Fruit fly (Drosophila melanogaster) whole organism, prepupa: ENCODE data around the gene CG42729.

Source experiments
- Blimp-1 ChIP-seq: fragments of 200-800 bp; sonication (Bioruptor generic); optimal IDR thresholded peaks from 3 replicates; lab custom pipeline; 2017; ENCODE audit warnings: missing biosample characterization, missing genetic modification characterization, mild to moderate bottlenecking, moderate library complexity, missing genetic modification reagents
- CG10631 ChIP-seq: fragments of 200-800 bp; sonication (Bioruptor generic); optimal IDR thresholded peaks from 2 replicates; lab custom pipeline; 2016; ENCODE audit warnings: missing biosample characterization, missing genetic modification characterization
- CG10669 ChIP-seq: fragments of 200-800 bp; sonication (Bioruptor generic); optimal IDR thresholded peaks from 3 replicates; lab custom pipeline; 2018; ENCODE audit warnings: missing biosample characterization, mild to moderate bottlenecking, missing genetic modification characterization, moderate library complexity
- CG11294 ChIP-seq: fragments of 200-800 bp; sonication (Bioruptor generic); IDR thresholded peaks from 2 replicates; pipeline ENCODE4 v1.3.6; 2022; ENCODE audit warnings: missing biosample characterization, missing genetic modification characterization
- CG11762 ChIP-seq: fragments of 200-800 bp; sonication (Bioruptor generic); optimal IDR thresholded peaks from 3 replicates; lab custom pipeline; 2016; ENCODE audit warnings: missing biosample characterization, missing genetic modification characterization; ENCODE audit not compliant: insufficient read depth
- CG11902 ChIP-seq: fragments of 200-800 bp; sonication (Bioruptor generic); optimal IDR thresholded peaks from 3 replicates; lab custom pipeline; 2016; ENCODE audit warnings: missing biosample characterization, missing genetic modification characterization
- CG15336 ChIP-seq: fragments of 200-800 bp; sonication (Bioruptor generic); IDR thresholded peaks from 2 replicates; pipeline ENCODE4 v1.3.6; 2022; ENCODE audit warnings: missing biosample characterization, missing genetic modification characterization
- CG1621 ChIP-seq: fragments of 200-800 bp; sonication (Bioruptor generic); optimal IDR thresholded peaks from 3 replicates; lab custom pipeline; 2018; ENCODE audit warnings: missing biosample characterization, mild to moderate bottlenecking, missing genetic modification characterization
- CG16779 ChIP-seq: fragments of 200-800 bp; sonication (Bioruptor generic); optimal IDR thresholded peaks from 3 replicates; lab custom pipeline; 2017; ENCODE audit warnings: missing biosample characterization, mild to moderate bottlenecking, missing genetic modification characterization
- CG3032 ChIP-seq: fragments of 200-800 bp; optimal IDR thresholded peaks from 2 replicates; lab custom pipeline; 2019; ENCODE audit warnings: missing biosample characterization, mild to moderate bottlenecking, missing genetic modification characterization, moderate library complexity
- CG34406 ChIP-seq: fragments of 200-800 bp; sonication (Bioruptor generic); optimal IDR thresholded peaks from 3 replicates; lab custom pipeline; 2016; ENCODE audit warnings: missing biosample characterization, missing genetic modification characterization
- CG3919 ChIP-seq: fragments of 200-800 bp; sonication (Bioruptor generic); optimal IDR thresholded peaks from 3 replicates; lab custom pipeline; 2016; ENCODE audit warnings: missing biosample characterization, missing genetic modification characterization
- CG4318 ChIP-seq: fragments of 200-800 bp; sonication (Bioruptor generic); optimal IDR thresholded peaks from 3 replicates; lab custom pipeline; 2017; ENCODE audit warnings: missing biosample characterization, mild to moderate bottlenecking, missing genetic modification characterization
- CG6163 ChIP-seq: fragments of 200-800 bp; sonication (Bioruptor generic); IDR thresholded peaks from 3 replicates; pipeline ENCODE4 v1.3.6; 2022; ENCODE audit warnings: missing biosample characterization, missing genetic modification characterization
- CG6808 ChIP-seq: fragments of 200-800 bp; sonication (Bioruptor generic); optimal IDR thresholded peaks from 3 replicates; lab custom pipeline; 2017; ENCODE audit warnings: missing biosample characterization, missing genetic modification characterization, mild to moderate bottlenecking, moderate library complexity, missing genetic modification reagents
- CG6854 ChIP-seq: fragments of 200-800 bp; sonication (Bioruptor generic); optimal IDR thresholded peaks from 2 replicates; lab custom pipeline; 2017; ENCODE audit warnings: missing biosample characterization, mild to moderate bottlenecking, missing genetic modification characterization
- CG7368 ChIP-seq: fragments of 200-800 bp; sonication (Bioruptor generic); optimal IDR thresholded peaks from 3 replicates; lab custom pipeline; 2016; ENCODE audit warnings: missing biosample characterization, missing genetic modification characterization
- CG8319 ChIP-seq: fragments of 200-800 bp; sonication (Bioruptor generic); optimal IDR thresholded peaks from 3 replicates; lab custom pipeline; 2016; ENCODE audit warnings: missing biosample characterization, missing genetic modification characterization
- CG8632 ChIP-seq: fragments of 200-800 bp; sonication (Bioruptor generic); optimal IDR thresholded peaks from 3 replicates; lab custom pipeline; 2016; ENCODE audit warnings: missing biosample characterization, missing genetic modification characterization
- CG9139 ChIP-seq: fragments of 200-800 bp; sonication (Bioruptor generic); optimal IDR thresholded peaks from 3 replicates; lab custom pipeline; 2017; ENCODE audit warnings: missing biosample characterization, mild to moderate bottlenecking, missing genetic modification characterization
- Eip75B ChIP-seq: fragments of 200-800 bp; sonication (Bioruptor generic); optimal IDR thresholded peaks from 3 replicates; lab custom pipeline; 2016; ENCODE audit warnings: missing biosample characterization, missing genetic modification characterization
- Eip78C ChIP-seq: fragments of 200-800 bp; sonication (Bioruptor generic); peaks from one replicate; lab custom pipeline; 2016; ENCODE audit warnings: missing biosample characterization, missing genetic modification characterization
- Eip93F ChIP-seq: fragments of 200-800 bp; sonication (Bioruptor generic); optimal IDR thresholded peaks from 2 replicates; lab custom pipeline; 2016; ENCODE audit warnings: missing biosample characterization, mild to moderate bottlenecking, missing genetic modification characterization
- Ets21C ChIP-seq: fragments of 200-800 bp; sonication (Bioruptor generic); optimal IDR thresholded peaks from 3 replicates; lab custom pipeline; 2016; ENCODE audit warnings: missing biosample characterization, missing genetic modification characterization
- Ets96B ChIP-seq: fragments of 200-800 bp; optimal IDR thresholded peaks from 2 replicates; lab custom pipeline; 2019; ENCODE audit warnings: missing biosample characterization, mild to moderate bottlenecking, missing genetic modification characterization, moderate library complexity
- Gug ChIP-seq: fragments of 200-800 bp; sonication (Bioruptor generic); IDR thresholded peaks from 2 replicates; pipeline ENCODE4 v1.3.6; 2022; ENCODE audit warnings: missing biosample characterization, missing genetic modification characterization
- Hr38 ChIP-seq: sonication (Bioruptor generic); optimal IDR thresholded peaks from 2 replicates; lab custom pipeline; 2016; ENCODE audit warnings: missing biosample characterization, missing genetic modification characterization
- Hr39 ChIP-seq: fragments of 200-800 bp; sonication (Bioruptor generic); optimal IDR thresholded peaks from 2 replicates; lab custom pipeline; 2016; ENCODE audit warnings: missing biosample characterization, missing genetic modification characterization
- Hr4 ChIP-seq: fragments of 200-800 bp; sonication (Bioruptor generic); optimal IDR thresholded peaks from 3 replicates; lab custom pipeline; 2016; ENCODE audit warnings: missing biosample characterization, missing genetic modification characterization
- Lpt ChIP-seq: fragments of 200-800 bp; sonication (Bioruptor generic); optimal IDR thresholded peaks from 3 replicates; lab custom pipeline; 2016; ENCODE audit warnings: missing biosample characterization, missing genetic modification characterization
- Met ChIP-seq: fragments of 200-800 bp; sonication (Bioruptor generic); optimal IDR thresholded peaks from 3 replicates; lab custom pipeline; 2016; ENCODE audit warnings: missing biosample characterization, missing genetic modification characterization
- OdsH ChIP-seq: fragments of 200-800 bp; sonication (Bioruptor generic); optimal IDR thresholded peaks from 3 replicates; lab custom pipeline; 2016; ENCODE audit warnings: missing biosample characterization, missing genetic modification characterization
- Smox ChIP-seq: fragments of 200-800 bp; sonication (Bioruptor generic); optimal IDR thresholded peaks from 3 replicates; lab custom pipeline; 2016; ENCODE audit warnings: missing biosample characterization, missing genetic modification characterization
- Sox102F ChIP-seq: fragments of 200-800 bp; sonication (Bioruptor generic); optimal IDR thresholded peaks from 2 replicates; lab custom pipeline; 2016; ENCODE audit warnings: missing biosample characterization, mild to moderate bottlenecking, missing genetic modification characterization
- Sox14 ChIP-seq: fragments of 200-800 bp; sonication (Bioruptor generic); optimal IDR thresholded peaks from 3 replicates; lab custom pipeline; 2016; ENCODE audit warnings: missing biosample characterization, missing genetic modification characterization
- Sox15 ChIP-seq: fragments of 200-800 bp; sonication (Bioruptor generic); optimal IDR thresholded peaks from 3 replicates; lab custom pipeline; 2016; ENCODE audit warnings: missing biosample characterization, missing genetic modification characterization
- achi ChIP-seq: fragments of 200-800 bp; sonication (Bioruptor generic); optimal IDR thresholded peaks from 3 replicates; lab custom pipeline; 2016; ENCODE audit warnings: missing biosample characterization, missing genetic modification characterization
- acj6 ChIP-seq: fragments of 200-800 bp; sonication (Bioruptor generic); optimal IDR thresholded peaks from 3 replicates; lab custom pipeline; 2016; ENCODE audit warnings: missing biosample characterization, missing genetic modification characterization
- cyc ChIP-seq: fragments of 200-800 bp; sonication (Bioruptor generic); optimal IDR thresholded peaks from 3 replicates; lab custom pipeline; 2016; ENCODE audit warnings: missing biosample characterization, missing genetic modification characterization
- dsx ChIP-seq: fragments of 200-800 bp; optimal IDR thresholded peaks from 3 replicates; lab custom pipeline; 2019; ENCODE audit warnings: missing biosample characterization, mild to moderate bottlenecking, missing genetic modification characterization, moderate library complexity; ENCODE audit not compliant: poor library complexity, severe bottlenecking
- eg ChIP-seq: fragments of 200-800 bp; sonication (Bioruptor generic); IDR thresholded peaks from 3 replicates; pipeline ENCODE4 v1.3.6; 2022; ENCODE audit warnings: missing biosample characterization, missing genetic modification characterization
- esn ChIP-seq: fragments of 200-800 bp; sonication (Bioruptor generic); optimal IDR thresholded peaks from 2 replicates; lab custom pipeline; 2016; ENCODE audit warnings: missing biosample characterization, mild to moderate bottlenecking, missing genetic modification characterization, moderate library complexity
- fd59A ChIP-seq: fragments of 200-800 bp; sonication (Bioruptor generic); optimal IDR thresholded peaks from 2 replicates; lab custom pipeline; 2017; ENCODE audit warnings: missing biosample characterization, mild to moderate bottlenecking, missing genetic modification characterization, missing genetic modification reagents
- fkh ChIP-seq: fragments of 200-800 bp; sonication (Bioruptor generic); optimal IDR thresholded peaks from 3 replicates; lab custom pipeline; 2017; ENCODE audit warnings: missing biosample characterization, mild to moderate bottlenecking, missing genetic modification characterization, moderate library complexity
- lz ChIP-seq: fragments of 200-800 bp; sonication (Bioruptor generic); optimal IDR thresholded peaks from 3 replicates; lab custom pipeline; 2016; ENCODE audit warnings: missing biosample characterization, missing genetic modification characterization
- pdm3 ChIP-seq: fragments of 200-800 bp; sonication (Bioruptor generic); optimal IDR thresholded peaks from 3 replicates; lab custom pipeline; 2016; ENCODE audit warnings: missing biosample characterization, missing genetic modification characterization
- salr ChIP-seq, 2 experiments: fragments of 200-800 bp; sonication (Bioruptor generic); optimal IDR thresholded peaks; 3 replicates each; lab custom pipeline; 2016 to 2018; ENCODE audit warnings: missing biosample characterization in 2 of 2, missing genetic modification characterization in 2 of 2, mild to moderate bottlenecking in 1 of 2
- spab ChIP-seq: fragments of 200-800 bp; sonication (Bioruptor generic); optimal IDR thresholded peaks from 2 replicates; lab custom pipeline; 2017; ENCODE audit warnings: missing biosample characterization, mild to moderate bottlenecking, missing genetic modification characterization, missing genetic modification reagents
- ss ChIP-seq, 2 experiments: fragments of 200-800 bp; sonication (Bioruptor generic); optimal IDR thresholded peaks; 2 replicates in 1 of 2; 3 replicates in 1 of 2; lab custom pipeline; 2017 to 2018; ENCODE audit warnings: mild to moderate bottlenecking in 2 of 2, missing biosample characterization in 2 of 2, missing genetic modification characterization in 2 of 2, moderate library complexity in 1 of 2
- svp ChIP-seq: fragments of 200-800 bp; sonication (Bioruptor generic); peaks from one replicate; lab custom pipeline; 2016; ENCODE audit warnings: missing biosample characterization, missing genetic modification characterization
- topi ChIP-seq: fragments of 200-800 bp; sonication (Bioruptor generic); optimal IDR thresholded peaks from 3 replicates; lab custom pipeline; 2016; ENCODE audit warnings: missing biosample characterization, missing genetic modification characterization

Gene CG42729

dm6 chr3L:15537916-15538581 is 10.7 kb upstream of the CG42729 start:
- TF ChIP-seq CG10631 (GFP tag; lab: Kevin White, UChicago) (peak; percentile 70), CG1621 (tag; lab: Kevin White, UChicago) (no peak), spab (peak; percentile 60), Eip78C (GFP tag; lab: Kevin White, UChicago) (peak; percentile 93), CG8319 (GFP tag; lab: Kevin White, UChicago) (peak; percentile 21), CG3032 (tag; lab: Kevin White, UChicago) (peak; percentile 56), Eip75B (peak; percentile 63), eg (GFP tag; lab: Robert Waterston, UW) (peak; percentile 62; the same call in 1 of the 3 replicates), CG7368 (GFP tag; lab: Kevin White, UChicago) (no peak), CG6854 (GFP tag; lab: Kevin White, UChicago) (no peak), lz (GFP tag; lab: Kevin White, UChicago) (peak; percentile 51), dsx (GFP tag; lab: Kevin White, UChicago) (peak; percentile 51), Hr4 (peak; percentile 86), CG6163 (GFP tag; lab: Robert Waterston, UW) (peak; percentile 36; the same call in 2 of the 3 replicates), Hr39 (peak; percentile 47), CG6808 (GFP tag; lab: Kevin White, UChicago) (peak; percentile 64), cyc (GFP tag; lab: Kevin White, UChicago) (peak; percentile 20), achi (GFP tag; lab: Kevin White, UChicago) (peak; percentile 76), CG16779 (tag; lab: Kevin White, UChicago) (peak; percentile 30), Gug (peak; percentile 71), pdm3 (GFP tag; lab: Kevin White, UChicago) (peak; percentile 68), CG11294 (peak; percentile 42; the same call in 1 of the 2 replicates), Ets96B (tag; lab: Kevin White, UChicago) (peak; percentile 62), acj6 (GFP tag; lab: Kevin White, UChicago) (peak; percentile 55), CG11902 (peak; percentile 5), topi (GFP tag; lab: Kevin White, UChicago) (peak; percentile 49), fd59A (GFP tag; lab: Kevin White, UChicago) (peak; percentile 27), ss (GFP tag; optimal IDR thresholded peaks at IDR 0.05; lab: Kevin White, UChicago) (peak; percentile 36 to 67), Sox102F (GFP tag; lab: Kevin White, UChicago) (peak; percentile 31), fkh (GFP tag; lab: Kevin White, UChicago) (no peak), Sox14 (GFP tag; lab: Kevin White, UChicago) (peak; percentile 71), Hr38 (no peak), CG11762 (peak; percentile 59), Ets21C (GFP tag; lab: Kevin White, UChicago) (no peak), CG4318 (peak; percentile 71), Smox (GFP tag; lab: Kevin White, UChicago) (peak; percentile 55), salr (GFP tag; optimal IDR thresholded peaks at IDR 0.05; lab: Kevin White, UChicago) (peak in 1 of 2 experiments; percentile 84), CG9139 (GFP tag; lab: Kevin White, UChicago) (no peak), CG10669 (peak; percentile 57), Eip93F (GFP tag; lab: Kevin White, UChicago) (no peak), OdsH (GFP tag; lab: Kevin White, UChicago) (peak; percentile 73), CG34406 (peak; percentile 48), esn (peak; percentile 46), Lpt (peak; percentile 66), Met (peak; percentile 56), Sox15 (GFP tag; lab: Kevin White, UChicago) (peak; percentile 35), CG8632 (GFP tag; lab: Kevin White, UChicago) (peak; percentile 29), CG3919 (GFP tag; lab: Kevin White, UChicago) (peak; percentile 45), CG15336 (GFP tag; lab: Robert Waterston, UW) (peak; percentile 79), svp (GFP tag; lab: Kevin White, UChicago) (peak; percentile 88), Blimp-1 (GFP tag; lab: Kevin White, UChicago) (no peak)
